Worm (Caenorhabditis elegans) whole organism, mixed stage, embryonic: Measurements from ENCODE around the gene cpt-1.

Source experiments
- ceh-39 ChIP-seq: fragments of 150-350 bp; optimal IDR thresholded peaks from 2 replicates; lab custom pipeline; 2014; ENCODE audit warnings: missing biosample characterization, missing genetic modification characterization
- ceh-43 ChIP-seq: fragments of 200-800 bp; sonication (Bioruptor generic); optimal IDR thresholded peaks from 2 replicates; lab custom pipeline; 2018; ENCODE audit warnings: mild to moderate bottlenecking, missing genetic modification characterization, moderate library complexity, missing compliant biosample characterization
- elt-1 ChIP-seq: sonication (generic microtip); optimal IDR thresholded peaks from 2 replicates; lab custom pipeline; 2017; ENCODE audit warnings: missing genetic modification characterization, mild to moderate bottlenecking, missing compliant biosample characterization, antibody characterized with exemption, moderate library complexity, borderline replicate concordance; ENCODE audit not compliant: insufficient read depth
- ham-2 ChIP-seq: fragments of 200-800 bp; sonication (Bioruptor generic); optimal IDR thresholded peaks from 2 replicates; lab custom pipeline; 2018; ENCODE audit warnings: mild to moderate bottlenecking, missing genetic modification characterization, missing compliant biosample characterization
- mab-5 ChIP-seq: fragments of 150-350 bp; optimal IDR thresholded peaks from 2 replicates; lab custom pipeline; 2014; ENCODE audit warnings: missing biosample characterization, missing genetic modification characterization
- nhr-76 ChIP-seq: sonication (generic microtip); optimal IDR thresholded peaks from 2 replicates; lab custom pipeline; 2017; ENCODE audit warnings: missing biosample characterization, missing genetic modification characterization
- pha-4 ChIP-seq: fragments of 150-350 bp; optimal IDR thresholded peaks from 2 replicates; lab custom pipeline; 2018; ENCODE audit warnings: missing biosample characterization, missing genetic modification reagents, missing genetic modification characterization
- snpc-4 ChIP-seq: fragments of 150-350 bp; optimal IDR thresholded peaks from 2 replicates; lab custom pipeline; 2014; ENCODE audit warnings: missing biosample characterization, missing genetic modification characterization

- TF ChIP-seq nhr-76 (no peak), snpc-4 (tag; lab: Kevin White, UChicago) (no peak), elt-1 (tag; lab: Kevin White, UChicago) (no peak), ham-2 (GFP tag; lab: Kevin White, UChicago) (no peak), ceh-43 (GFP tag; lab: Kevin White, UChicago) (no peak), ceh-39 (tag; lab: Kevin White, UChicago) (no peak), mab-5 (tag; lab: Kevin White, UChicago) (no peak), pha-4 (tag; lab: Kevin White, UChicago) (no peak)
These were observed 17.0 kb upstream of the cpt-1 start for ce11 chrII:12813253-12813652.
